Worm (Caenorhabditis elegans): ENCODE measurements around the gene mesp-1.
A peak's percentile ranks its signal among the peaks of the same experiment; 100 is the strongest.

Gene mesp-1

ce11 chrIV:8498773-8499360, at the start of gene mesp-1, which contains the start of gene acdh-13:
mesp-1 (plus strand) TSS chrIV:8499310.
acdh-13 (minus strand) TSS chrIV:8498823.
- TF ChIP-seq efl-1 (optimal IDR thresholded peaks at IDR 0.05) (peak; percentile 92 to 93), efl-1 (GFP tag; optimal IDR thresholded peaks at IDR 0.05 in 1 of 2) (peak; percentile 92 to 99), nhr-90 (tag; optimal IDR thresholded peaks at IDR 0.05; ENCODE audit: poor library complexity) (peak; percentile 64), F16B12.6 (tag; optimal IDR thresholded peaks at IDR 0.05) (peak; percentile 8), elt-2 (tag; optimal IDR thresholded peaks at IDR 0.05) (peak; percentile 20), lir-3 (tag; optimal IDR thresholded peaks at IDR 0.05; ENCODE audit: poor library complexity) (peak; percentile 82), ceh-90 (tag; optimal IDR thresholded peaks at IDR 0.05) (peak; percentile 84), lin-35 (GFP tag; optimal IDR thresholded peaks at IDR 0.05) (peak; percentile 92 to 94), jun-1 (tag; optimal IDR thresholded peaks at IDR 0.05) (no peak), tlp-1 (tag; optimal IDR thresholded peaks at IDR 0.05) (no peak), xbp-1 (tag; optimal IDR thresholded peaks at IDR 0.05) (peak; percentile 35), fos-1 (tag; optimal IDR thresholded peaks at IDR 0.05) (no peak), aly-2 (tag; optimal IDR thresholded peaks at IDR 0.05) (no peak), ceh-82 (tag; optimal IDR thresholded peaks at IDR 0.05) (peak in 1 of 3 experiments; percentile 24), nhr-20 (tag; optimal IDR thresholded peaks at IDR 0.05) (peak; percentile 53), dpl-1 (GFP tag; optimal IDR thresholded peaks at IDR 0.05) (peak; percentile 88 to 93 (median 91)), lin-13 (GFP tag; optimal IDR thresholded peaks at IDR 0.05) (peak; percentile 3), dsc-1 (tag; optimal IDR thresholded peaks at IDR 0.05) (peak; percentile 46), nhr-71 (tag; optimal IDR thresholded peaks at IDR 0.05) (peak; percentile 67), nhr-237 (tag; optimal IDR thresholded peaks at IDR 0.05) (no peak), fkh-4 (tag; optimal IDR thresholded peaks at IDR 0.05; ENCODE audit: borderline replicate concordance) (peak; percentile 62), nhr-28 (tag; optimal IDR thresholded peaks at IDR 0.05) (no peak), swsn-7 (tag; optimal IDR thresholded peaks at IDR 0.05) (peak; percentile 43), tbx-2 (tag; optimal IDR thresholded peaks at IDR 0.05) (peak; percentile 58), nhr-84 (tag; optimal IDR thresholded peaks at IDR 0.05) (no peak), nhr-47 (tag; optimal IDR thresholded peaks at IDR 0.05) (peak; percentile 70), unc-86 (tag; optimal IDR thresholded peaks at IDR 0.05) (peak; percentile 10), nhr-11 (tag; optimal IDR thresholded peaks at IDR 0.05) (no peak), mab-9 (GFP tag; IDR thresholded peaks at IDR 0.05) (no peak), C16A3.4 (tag; optimal IDR thresholded peaks at IDR 0.05) (peak; percentile 10), snu-23 (GFP tag; optimal IDR thresholded peaks at IDR 0.05) (peak; percentile 64), zip-4 (GFP tag; optimal IDR thresholded peaks at IDR 0.05) (no peak), pax-3 (tag; optimal IDR thresholded peaks at IDR 0.05) (peak; percentile 64), pag-3 (tag; optimal IDR thresholded peaks at IDR 0.05; ENCODE audit: borderline replicate concordance, insufficient read depth) (no peak), ceh-8 (GFP tag; optimal IDR thresholded peaks at IDR 0.05) (no peak), blmp-1 (tag; optimal IDR thresholded peaks at IDR 0.05) (peak; percentile 16), irx-1 (tag; optimal IDR thresholded peaks at IDR 0.05) (peak; percentile 69), fkh-8 (tag; optimal IDR thresholded peaks at IDR 0.05) (peak; percentile 29), ztf-11 (tag; optimal IDR thresholded peaks at IDR 0.05) (peak in 1 of 2 experiments; percentile 66), sox-4 (tag; optimal IDR thresholded peaks at IDR 0.05) (peak; percentile 19), lin-14 (GFP tag; optimal IDR thresholded peaks at IDR 0.05) (no peak), lsy-2 (tag; optimal IDR thresholded peaks at IDR 0.05) (peak; percentile 43 to 66), nhr-85 (tag) (peak; percentile 62), skn-1 (tag; optimal IDR thresholded peaks at IDR 0.05) (peak; percentile 31), snpc-4 (tag; optimal IDR thresholded peaks at IDR 0.05) (peak; percentile 20), elt-3 (tag; optimal IDR thresholded peaks at IDR 0.05) (peak in 1 of 6 experiments; percentile 27), egl-13 (tag; optimal IDR thresholded peaks at IDR 0.05) (peak; percentile 61), mep-1 (tag; optimal IDR thresholded peaks at IDR 0.05) (peak; percentile 39), rnt-1 (tag; optimal IDR thresholded peaks at IDR 0.05) (peak; percentile 95), ama-1 (optimal IDR thresholded peaks at IDR 0.05) (no peak)

Measured in whole organism, L1 larva.